Fruit fly (Drosophila melanogaster) whole organism, embryonic: ENCODE measurements around the gene alphaTub84D.

ENCODE experiments used
- B-H2 ChIP-seq: fragments of 200-800 bp; sonication (Bioruptor generic); optimal IDR thresholded peaks from 2 replicates; lab custom pipeline; 2018; ENCODE audit warnings: missing biosample characterization, mild to moderate bottlenecking, missing genetic modification characterization
- Bteb2 ChIP-seq: fragments of 200-800 bp; sonication (Bioruptor generic); optimal IDR thresholded peaks from 2 replicates; lab custom pipeline; 2016; ENCODE audit warnings: missing biosample characterization, missing genetic modification characterization
- CG10321 ChIP-seq: fragments of 200-800 bp; sonication (Bioruptor generic); IDR thresholded peaks from 2 replicates; pipeline ENCODE4 v1.3.6; 2022; ENCODE audit warnings: missing biosample characterization, missing genetic modification characterization
- CG11723 ChIP-seq: fragments of 200-800 bp; sonication (Bioruptor generic); optimal IDR thresholded peaks from 2 replicates; lab custom pipeline; 2017; ENCODE audit warnings: missing biosample characterization, mild to moderate bottlenecking, missing genetic modification characterization
- CG12104 ChIP-seq: fragments of 200-800 bp; sonication (Bioruptor generic); optimal IDR thresholded peaks from 3 replicates; lab custom pipeline; 2016; ENCODE audit warnings: missing biosample characterization, missing genetic modification characterization
- CG15011 ChIP-seq: fragments of 200-800 bp; sonication (Bioruptor generic); optimal IDR thresholded peaks from 3 replicates; lab custom pipeline; 2018; ENCODE audit warnings: missing biosample characterization, mild to moderate bottlenecking, missing genetic modification characterization
- CG17385 ChIP-seq: fragments of 200-800 bp; sonication (Bioruptor generic); optimal IDR thresholded peaks from 3 replicates; lab custom pipeline; 2018; ENCODE audit warnings: missing biosample characterization, mild to moderate bottlenecking, missing genetic modification characterization
- CG17568 ChIP-seq: fragments of 200-800 bp; sonication (Bioruptor generic); optimal IDR thresholded peaks from 2 replicates; lab custom pipeline; 2018; ENCODE audit warnings: missing biosample characterization, mild to moderate bottlenecking, missing genetic modification characterization, moderate library complexity
- CG18476 ChIP-seq: fragments of 200-800 bp; sonication (Bioruptor generic); optimal IDR thresholded peaks from 2 replicates; lab custom pipeline; 2016; ENCODE audit warnings: missing biosample characterization, mild to moderate bottlenecking, missing genetic modification characterization
- CG30431 ChIP-seq: fragments of 200-800 bp; sonication (Bioruptor generic); optimal IDR thresholded peaks from 2 replicates; lab custom pipeline; 2017; ENCODE audit warnings: missing biosample characterization, missing genetic modification characterization
- CG33213 ChIP-seq: fragments of 200-800 bp; sonication (Bioruptor generic); optimal IDR thresholded peaks from 3 replicates; lab custom pipeline; 2016; ENCODE audit warnings: missing biosample characterization, missing genetic modification characterization
- CG3726 ChIP-seq: fragments of 200-800 bp; sonication (Bioruptor generic); IDR thresholded peaks from 3 replicates; pipeline ENCODE4, ENCODE4 v1.3.6; 2022; ENCODE audit warnings: missing biosample characterization, missing genetic modification characterization
- CG9215 ChIP-seq: fragments of 200-800 bp; sonication (Bioruptor generic); IDR thresholded peaks from 2 replicates; pipeline ENCODE4 v1.3.6; 2022; ENCODE audit warnings: missing biosample characterization, missing genetic modification characterization
- CG9437 ChIP-seq: fragments of 200-800 bp; sonication (Bioruptor generic); optimal IDR thresholded peaks from 2 replicates; lab custom pipeline; 2018; ENCODE audit warnings: missing biosample characterization, mild to moderate bottlenecking, missing genetic modification characterization
- CG9727 ChIP-seq: fragments of 200-800 bp; sonication (Bioruptor generic); optimal IDR thresholded peaks from 3 replicates; lab custom pipeline; 2017; ENCODE audit warnings: missing biosample characterization, mild to moderate bottlenecking, missing genetic modification characterization
- CoRest ChIP-seq: fragments of 200-800 bp; sonication (Bioruptor generic); optimal IDR thresholded peaks from 3 replicates; lab custom pipeline; 2018; ENCODE audit warnings: missing biosample characterization, mild to moderate bottlenecking, missing genetic modification characterization, moderate library complexity
- D ChIP-seq, 2 experiments: fragments of 200-800 bp in 1 of 2; fragments of >200 bp in 1 of 2; sonication (Bioruptor generic) in 1 of 2; optimal IDR thresholded peaks; 2 replicates in 1 of 2; 3 replicates in 1 of 2; lab custom pipeline; 2017; ENCODE audit warnings: mild to moderate bottlenecking in 1 of 2, missing biosample characterization in 1 of 2, missing genetic modification characterization in 1 of 2, missing genetic modification reagents in 1 of 2
- Dek ChIP-seq: fragments of 200-800 bp; sonication (Bioruptor generic); optimal IDR thresholded peaks from 3 replicates; lab custom pipeline; 2019; ENCODE audit warnings: missing biosample characterization, mild to moderate bottlenecking, missing genetic modification characterization, moderate library complexity
- Dfd ChIP-seq, 2 experiments: fragments of >200 bp; optimal IDR thresholded peaks; 2 replicates each; lab custom pipeline; 2017; ENCODE audit warnings: missing biosample characterization in 2 of 2, missing genetic modification characterization in 2 of 2
- Dll ChIP-seq: fragments of 200-800 bp; sonication (Bioruptor generic); IDR thresholded peaks from 4 replicates; pipeline ENCODE4 v1.3.6; 2022; ENCODE audit warnings: missing biosample characterization, missing genetic modification characterization; ENCODE audit not compliant: partially characterized antibody
- HHEX ChIP-seq: fragments of 200-800 bp; sonication (Bioruptor generic); optimal IDR thresholded peaks from 3 replicates; lab custom pipeline; 2017; ENCODE audit warnings: missing biosample characterization, mild to moderate bottlenecking, missing genetic modification characterization, missing genetic modification reagents
- HmgZ ChIP-seq: fragments of 200-800 bp; sonication (Bioruptor generic); optimal IDR thresholded peaks from 2 replicates; lab custom pipeline; 2018; ENCODE audit warnings: missing biosample characterization, mild to moderate bottlenecking, missing genetic modification characterization
- Hmx ChIP-seq: fragments of 200-800 bp; sonication (Bioruptor generic); optimal IDR thresholded peaks from 2 replicates; lab custom pipeline; 2016; ENCODE audit warnings: missing biosample characterization, missing genetic modification characterization
- Kr ChIP-seq: fragments of 200-800 bp; sonication (Bioruptor generic); optimal IDR thresholded peaks from 2 replicates; lab custom pipeline; 2017; ENCODE audit warnings: missing biosample characterization, mild to moderate bottlenecking, missing genetic modification characterization
- MTF-1 ChIP-seq: fragments of 200-800 bp; sonication (Bioruptor generic); optimal IDR thresholded peaks from 2 replicates; lab custom pipeline; 2018; ENCODE audit warnings: missing biosample characterization, mild to moderate bottlenecking, missing genetic modification characterization, borderline replicate concordance
- Mad ChIP-seq: fragments of 200-800 bp; sonication (Bioruptor generic); optimal IDR thresholded peaks from 2 replicates; lab custom pipeline; 2016; ENCODE audit warnings: missing biosample characterization, missing genetic modification characterization
- NFAT ChIP-seq: fragments of 200-800 bp; sonication (Bioruptor generic); IDR thresholded peaks from 2 replicates; pipeline ENCODE4 v1.3.6; 2022; ENCODE audit warnings: missing biosample characterization, missing genetic modification characterization
- Pdp1 ChIP-seq, 2 experiments: fragments of 200-800 bp; sonication (Bioruptor generic); optimal IDR thresholded peaks; 3 replicates each; lab custom pipeline; 2016; ENCODE audit warnings: missing biosample characterization in 2 of 2, missing genetic modification characterization in 2 of 2, mild to moderate bottlenecking in 1 of 2, moderate library complexity in 1 of 2
- Ptx1 ChIP-seq: fragments of 200-800 bp; sonication (Bioruptor generic); IDR thresholded peaks from 2 replicates; pipeline ENCODE4 v1.3.6; 2022; ENCODE audit warnings: missing biosample characterization, missing genetic modification characterization
- Spps ChIP-seq: fragments of 200-800 bp; sonication (Bioruptor generic); optimal IDR thresholded peaks from 2 replicates; lab custom pipeline; 2018; ENCODE audit warnings: missing biosample characterization, mild to moderate bottlenecking, missing genetic modification characterization
- Xrp1 ChIP-seq: fragments of 200-800 bp; sonication (Bioruptor generic); IDR thresholded peaks from 2 replicates; pipeline ENCODE4 v1.3.6; 2022; ENCODE audit warnings: missing biosample characterization, missing genetic modification characterization
- bigmax ChIP-seq: fragments of 200-800 bp; sonication (Bioruptor generic); optimal IDR thresholded peaks from 2 replicates; lab custom pipeline; 2018; ENCODE audit warnings: missing biosample characterization, mild to moderate bottlenecking, missing genetic modification characterization
- chn ChIP-seq: fragments of 200-800 bp; sonication (Bioruptor generic); optimal IDR thresholded peaks from 2 replicates; lab custom pipeline; 2016; ENCODE audit warnings: missing biosample characterization, missing genetic modification characterization
- crol ChIP-seq: fragments of 200-800 bp; sonication (Bioruptor generic); IDR thresholded peaks from 2 replicates; pipeline ENCODE4 v1.3.6; 2022; ENCODE audit warnings: missing biosample characterization, missing genetic modification characterization
- da ChIP-seq: fragments of 200-800 bp; sonication (Bioruptor generic); optimal IDR thresholded peaks from 2 replicates; lab custom pipeline; 2016; ENCODE audit warnings: missing biosample characterization, missing genetic modification characterization
- dmrt11E ChIP-seq: fragments of 200-800 bp; sonication (Bioruptor generic); optimal IDR thresholded peaks from 3 replicates; lab custom pipeline; 2018; ENCODE audit warnings: missing biosample characterization, mild to moderate bottlenecking, missing genetic modification characterization, moderate library complexity
- ems ChIP-seq: fragments of 200-800 bp; sonication (Bioruptor generic); optimal IDR thresholded peaks from 3 replicates; lab custom pipeline; 2016; ENCODE audit warnings: missing biosample characterization, missing genetic modification characterization
- exex ChIP-seq: fragments of 200-800 bp; sonication (Bioruptor generic); optimal IDR thresholded peaks from 4 replicates; lab custom pipeline; 2018; ENCODE audit warnings: missing biosample characterization, mild to moderate bottlenecking, missing genetic modification characterization, moderate library complexity
- gro ChIP-seq: fragments of 200-800 bp; sonication (Bioruptor generic); optimal IDR thresholded peaks from 2 replicates; lab custom pipeline; 2016; ENCODE audit warnings: missing biosample characterization, missing genetic modification characterization
- gsb ChIP-seq: fragments of 200-800 bp; sonication (Bioruptor generic); IDR thresholded peaks from 2 replicates; pipeline ENCODE4 v1.3.6; 2022; ENCODE audit warnings: missing biosample characterization, missing genetic modification characterization
- h ChIP-seq: fragments of >200 bp; optimal IDR thresholded peaks from 2 replicates; lab custom pipeline; 2017
- hth ChIP-seq: fragments of >200 bp; optimal IDR thresholded peaks from 2 replicates; lab custom pipeline; 2017; ENCODE audit warnings: inconsistent platforms
- kay ChIP-seq: fragments of 200-800 bp; sonication (Bioruptor generic); optimal IDR thresholded peaks from 2 replicates; lab custom pipeline; 2016; ENCODE audit warnings: missing biosample characterization, missing genetic modification characterization
- nom ChIP-seq: fragments of 200-800 bp; sonication (Bioruptor generic); optimal IDR thresholded peaks from 2 replicates; lab custom pipeline; 2017; ENCODE audit warnings: missing biosample characterization, missing genetic modification characterization, mild to moderate bottlenecking, moderate library complexity, missing genetic modification reagents
- onecut ChIP-seq: fragments of 200-800 bp; sonication (Bioruptor generic); IDR thresholded peaks from 2 replicates; pipeline ENCODE4 v1.3.6; 2022; ENCODE audit warnings: missing biosample characterization, missing genetic modification characterization
- phol ChIP-seq: fragments of 200-800 bp; sonication (Bioruptor generic); optimal IDR thresholded peaks from 3 replicates; lab custom pipeline; 2018; ENCODE audit warnings: missing biosample characterization, mild to moderate bottlenecking, missing genetic modification characterization, moderate library complexity
- pita ChIP-seq: fragments of 200-800 bp; sonication (Bioruptor generic); optimal IDR thresholded peaks from 2 replicates; lab custom pipeline; 2017; ENCODE audit warnings: missing biosample characterization, mild to moderate bottlenecking, missing genetic modification characterization
- seq ChIP-seq: fragments of 200-800 bp; sonication (Bioruptor generic); IDR thresholded peaks from 2 replicates; pipeline ENCODE4 v1.3.6; 2022; ENCODE audit warnings: missing biosample characterization, missing genetic modification characterization
- sima ChIP-seq: fragments of 200-800 bp; sonication (Bioruptor generic); optimal IDR thresholded peaks from 2 replicates; lab custom pipeline; 2016; ENCODE audit warnings: missing biosample characterization, missing genetic modification characterization
- sqz ChIP-seq: fragments of 200-800 bp; sonication (Bioruptor generic); optimal IDR thresholded peaks from 3 replicates; lab custom pipeline; 2018; ENCODE audit warnings: missing biosample characterization, mild to moderate bottlenecking, missing genetic modification characterization
- sr ChIP-seq: fragments of 200-800 bp; sonication (Bioruptor generic); IDR thresholded peaks from 3 replicates; pipeline ENCODE4 v1.3.6; 2022; ENCODE audit warnings: missing biosample characterization, missing genetic modification characterization
- trem ChIP-seq: fragments of 200-800 bp; optimal IDR thresholded peaks from 3 replicates; lab custom pipeline; 2019; ENCODE audit warnings: missing biosample characterization, mild to moderate bottlenecking, missing genetic modification characterization, moderate library complexity

The alphaTub84D gene

DNA sequence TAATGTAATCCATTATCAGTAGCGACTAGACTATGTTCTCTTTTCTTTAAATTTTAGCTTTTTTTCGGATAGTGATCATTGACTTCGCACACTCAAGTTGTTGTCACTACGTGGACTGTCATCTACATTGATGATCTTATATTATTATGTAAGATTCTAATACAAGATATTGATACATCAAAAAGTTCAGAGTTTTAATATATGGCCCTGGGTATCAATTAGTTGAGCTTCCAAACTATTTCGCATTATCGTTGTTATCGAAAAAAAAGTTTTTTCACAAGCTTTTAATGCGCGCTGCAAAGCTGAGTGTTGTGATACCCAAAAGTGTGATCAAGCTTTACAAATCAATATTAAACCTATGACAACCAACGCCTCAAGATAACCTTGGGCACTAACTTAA is 38.5 kb upstream of the alphaTub84D start (continued):
- TF ChIP-seq HmgZ (tag; lab: Kevin White, UChicago), result peak; percentile 33
- TF ChIP-seq CG10321 (GFP tag; lab: Robert Waterston, UW), result no peak
- TF ChIP-seq gro (GFP tag; lab: Kevin White, UChicago), result peak; percentile 67
- no peak for TF ChIP-seq CG11723 (GFP tag; lab: Kevin White, UChicago)
- TF ChIP-seq Dll, result no peak
- no peak for TF ChIP-seq dmrt11E (tag; lab: Kevin White, UChicago)
- TF ChIP-seq MTF-1 (GFP tag; lab: Kevin White, UChicago), result no peak
- peak; percentile 11 for TF ChIP-seq kay (GFP tag; lab: Kevin White, UChicago)
- no peak for TF ChIP-seq Bteb2 (GFP tag; lab: Kevin White, UChicago)
- no peak for TF ChIP-seq CG9215 (GFP tag; lab: Robert Waterston, UW)
- TF ChIP-seq Kr, result no peak
- TF ChIP-seq CG3726 (GFP tag; lab: Robert Waterston, UW), result no peak
- peak; percentile 46 for TF ChIP-seq CoRest (tag; lab: Kevin White, UChicago)
- TF ChIP-seq Xrp1 (GFP tag; lab: Robert Waterston, UW), result 0 out of 2 replicates have a peak, but pooled peaks have one; percentile 4
- no peak for TF ChIP-seq seq (GFP tag; lab: Robert Waterston, UW)
- no peak for TF ChIP-seq hth
- TF ChIP-seq CG30431, result no peak
- TF ChIP-seq h (lab: Kevin White, UChicago), result no peak
- TF ChIP-seq CG9727, result peak; percentile 4
- TF ChIP-seq gsb (GFP tag; lab: Robert Waterston, UW), result no peak
- no peak for TF ChIP-seq sr (GFP tag; lab: Robert Waterston, UW)
- TF ChIP-seq Mad, result no peak
- TF ChIP-seq Ptx1 (GFP tag; lab: Robert Waterston, UW), result peak; percentile 40
- TF ChIP-seq CG12104, result no peak
- no peak for TF ChIP-seq crol (GFP tag; lab: Robert Waterston, UW)
- no peak for TF ChIP-seq pita
- no peak for TF ChIP-seq CG17568 (GFP tag; lab: Kevin White, UChicago)
- peak; percentile 30 for TF ChIP-seq Dek (tag; lab: Kevin White, UChicago)
- TF ChIP-seq da (GFP tag; lab: Kevin White, UChicago), result no peak
- TF ChIP-seq Pdp1 (GFP tag; optimal IDR thresholded peaks at IDR 0.05; lab: Kevin White, UChicago), result peak; percentile 41 to 52
- no peak for TF ChIP-seq sima (GFP tag; lab: Kevin White, UChicago)
- peak; percentile 53; the same call in 1 of the 2 replicates for TF ChIP-seq NFAT (GFP tag; lab: Robert Waterston, UW)
- peak; percentile 58 for TF ChIP-seq exex
- TF ChIP-seq chn (GFP tag; lab: Kevin White, UChicago), result no peak
- peak; percentile 83 for TF ChIP-seq onecut
- TF ChIP-seq bigmax (GFP tag; lab: Kevin White, UChicago), result no peak
- TF ChIP-seq CG33213, result no peak
- peak; percentile 23 for TF ChIP-seq ems
- no peak for TF ChIP-seq CG15011
- no peak for TF ChIP-seq Dfd (GFP tag; optimal IDR thresholded peaks at IDR 0.05; lab: Kevin White, UChicago)
- TF ChIP-seq D (optimal IDR thresholded peaks at IDR 0.05; lab: Kevin White, UChicago), result no peak
- no peak for TF ChIP-seq D (GFP tag; optimal IDR thresholded peaks at IDR 0.05; lab: Kevin White, UChicago)
- no peak for TF ChIP-seq CG9437 (GFP tag; lab: Kevin White, UChicago)
- no peak for TF ChIP-seq CG17385 (GFP tag; lab: Kevin White, UChicago)
- TF ChIP-seq Spps, result no peak
- TF ChIP-seq Hmx, result no peak
- TF ChIP-seq HHEX, result no peak
- no peak for TF ChIP-seq sqz (GFP tag; lab: Kevin White, UChicago)
- no peak for TF ChIP-seq trem (tag; lab: Kevin White, UChicago)
- no peak for TF ChIP-seq phol (tag; lab: Kevin White, UChicago)
- peak; percentile 13 for TF ChIP-seq CG18476 (GFP tag; lab: Kevin White, UChicago)
- TF ChIP-seq nom (GFP tag; lab: Kevin White, UChicago), result no peak
- TF ChIP-seq B-H2 (GFP tag; lab: Kevin White, UChicago), result no peak
